Worm (Caenorhabditis elegans): ENCODE data around the gene Y7A5A.9.

DNA sequence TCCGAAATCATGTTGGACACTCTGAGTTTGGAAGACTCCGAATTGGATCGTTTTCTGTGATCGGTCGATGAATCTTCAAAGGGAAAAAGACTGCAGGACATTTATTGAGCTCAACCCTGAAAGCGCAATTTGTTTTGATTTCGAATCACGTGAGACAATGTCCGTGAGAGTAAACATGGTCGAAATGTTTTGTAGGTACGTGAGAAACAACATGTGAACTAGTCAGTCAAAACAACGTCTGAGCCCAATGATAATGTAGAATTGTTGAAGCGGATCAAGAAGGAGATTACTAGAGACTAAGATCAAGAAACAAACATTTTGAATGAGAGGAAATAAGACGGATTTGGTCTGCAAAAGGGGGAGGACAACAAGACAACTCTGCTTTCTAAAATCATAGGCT, 22.9 kb upstream of the Y7A5A.9 start, which contains the start of gene Y7A5A.7:
- TF ChIP-seq ztf-11 (tag; optimal IDR thresholded peaks at IDR 0.05) = no peak
- no peak for TF ChIP-seq mep-1 (tag; optimal IDR thresholded peaks at IDR 0.05)
- TF ChIP-seq dve-1 (tag; optimal IDR thresholded peaks at IDR 0.05; ENCODE audit: insufficient read depth) = no peak
- TF ChIP-seq mxl-2 (GFP tag; conservative IDR thresholded peaks at IDR 0.05) = no peak
- no peak for TF ChIP-seq nhr-28 (tag; optimal IDR thresholded peaks at IDR 0.05)
- no peak for TF ChIP-seq aly-2 (tag; optimal IDR thresholded peaks at IDR 0.05)
- TF ChIP-seq ceh-28 (tag; optimal IDR thresholded peaks at IDR 0.05) = no peak
- TF ChIP-seq lin-13 (GFP tag; optimal IDR thresholded peaks at IDR 0.05) = no peak
- no peak for TF ChIP-seq unc-39 (tag; optimal IDR thresholded peaks at IDR 0.05)
- no peak for TF ChIP-seq zag-1 (tag; optimal IDR thresholded peaks at IDR 0.05)
- TF ChIP-seq dmd-9 (GFP tag; IDR thresholded peaks at IDR 0.05) = no peak

Measured in whole organism, L4 larva.